Fruit fly (Drosophila melanogaster): ENCODE data around the gene CG14605.

CG14605 gene

DNA sequence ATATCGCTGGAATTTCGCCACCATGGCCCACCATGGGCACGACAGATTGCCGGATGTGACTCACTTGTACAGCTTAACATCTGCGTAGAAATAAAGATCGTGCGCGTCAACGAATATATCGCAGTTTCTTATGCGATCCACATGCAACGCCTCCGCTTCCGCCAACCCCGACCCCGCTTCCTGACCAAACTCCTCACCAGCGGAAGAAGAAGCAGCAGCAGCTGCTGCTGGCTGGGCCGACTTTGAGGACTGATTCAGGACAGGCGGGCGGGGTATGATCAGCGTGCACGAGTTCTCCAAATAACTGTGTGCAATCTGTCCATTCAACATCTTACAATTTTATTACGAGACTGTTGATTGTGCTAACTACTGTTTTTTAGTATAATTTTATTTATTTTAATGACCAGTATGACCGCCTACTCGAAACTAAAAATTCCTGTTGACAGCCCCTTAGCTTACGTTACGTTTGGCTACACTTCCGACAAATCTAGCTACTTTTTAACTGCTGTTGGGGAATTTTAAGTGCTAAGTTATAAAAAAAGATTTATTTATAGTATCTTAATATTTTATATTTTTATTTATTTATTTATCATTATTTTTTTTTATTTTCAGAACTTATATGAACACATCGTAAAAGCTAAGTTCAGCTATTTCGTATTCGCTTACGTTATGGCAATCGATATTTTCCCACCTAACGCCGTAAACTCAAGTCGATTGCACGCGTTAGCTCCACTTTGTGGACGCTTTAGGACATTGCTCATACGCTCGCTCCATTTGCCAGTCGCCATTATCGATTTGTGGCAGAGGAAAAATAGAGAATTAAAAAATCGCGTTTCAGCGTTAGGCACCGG, 33.0 kb downstream of the CG14605 start, which contains the start of the genes CG10055 and lap:
Gene CG10055, minus strand, starts transcription at position 432 of the 851 bp plus-strand sequence.
Gene lap, plus strand, starts transcription at position 753 of the 851 bp plus-strand sequence.
- TF ChIP-seq noc (tag; optimal IDR thresholded peaks at IDR 0.05): no peak

- TF ChIP-seq noc (tag; optimal IDR thresholded peaks at IDR 0.05): no peak
These were observed 44.8 kb downstream of the CG14605 start for dm6 chr3R:7174755-7175154.

DNA sequence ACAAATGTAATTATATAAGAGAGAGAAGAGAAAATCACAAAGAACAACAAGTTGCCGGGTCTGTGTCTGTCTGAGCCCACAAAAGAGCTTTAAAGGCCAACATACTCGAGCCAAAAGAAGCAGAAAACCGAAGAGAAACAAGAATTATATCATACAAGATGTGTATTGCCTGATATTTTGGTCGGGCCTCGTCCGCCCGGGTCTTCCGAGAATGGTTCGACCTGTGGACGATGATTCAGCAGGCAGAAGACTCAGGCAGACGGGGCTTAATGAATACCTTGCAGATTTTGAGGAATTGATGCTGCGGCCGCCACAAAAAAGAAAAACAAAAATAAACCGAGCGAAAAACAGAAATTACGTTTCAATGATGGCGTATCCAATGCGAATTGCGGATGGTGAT, 46.5 kb downstream of the CG14605 start:
- TF ChIP-seq noc (tag; optimal IDR thresholded peaks at IDR 0.05): no peak

- no peak for TF ChIP-seq noc (tag; optimal IDR thresholded peaks at IDR 0.05)
These were observed 48.0 kb downstream of the CG14605 start for dm6 chr3R:7171384-7172099.

DNA sequence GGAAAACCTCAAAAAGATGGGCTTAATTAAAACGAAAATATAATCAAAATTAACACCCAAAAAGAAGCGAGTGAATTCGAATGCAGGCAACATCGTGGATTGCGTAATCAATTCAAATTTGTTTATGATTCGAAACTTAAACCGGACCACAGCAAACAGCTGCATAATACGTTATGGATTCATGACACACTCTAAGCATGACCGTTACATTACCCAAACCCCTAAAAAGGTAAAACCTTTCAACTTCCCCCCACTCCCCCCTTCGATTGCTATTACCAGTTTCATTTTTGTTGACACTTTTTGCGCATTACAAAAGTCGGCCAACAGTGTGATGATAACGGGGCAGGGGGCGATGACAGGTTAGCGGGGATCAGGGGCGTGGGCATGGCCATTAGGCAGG, 49.6 kb downstream of the CG14605 start:
- TF ChIP-seq noc (tag; optimal IDR thresholded peaks at IDR 0.05): no peak
